Fruit fly (Drosophila melanogaster) S2 (cell line): ENCODE measurements around the gene CG43736.

Source experiments
- CG8478 ChIP-seq: fragments of >200 bp; optimal IDR thresholded peaks from 2 replicates; lab custom pipeline; 2018
- CTCF ChIP-seq, 2 experiments: fragments of >200 bp; optimal IDR thresholded peaks; 2 replicates each; lab custom pipeline; 2018

- no peak for TF ChIP-seq CG8478 (lab: Kevin White, UChicago)
- no peak for TF ChIP-seq CTCF (optimal IDR thresholded peaks at IDR 0.05; lab: Kevin White, UChicago)
These were observed 19.7 kb upstream of the CG43736 start, which contains the start of the genes CG14435 and Tmf for dm6 chrX:6843841-6844440.
